Fruit fly (Drosophila melanogaster) whole organism, embryonic: ENCODE data around the gene CG32695.
A peak's percentile ranks its signal among the peaks of the same experiment; 100 is the strongest.

ENCODE experiments used
- Ada2b ChIP-seq: fragments of 200-800 bp; sonication (Bioruptor generic); IDR thresholded peaks from 2 replicates; pipeline ENCODE4 v1.3.6; 2022; ENCODE audit warnings: missing biosample characterization, missing genetic modification characterization
- Asciz ChIP-seq: fragments of 200-800 bp; sonication (Bioruptor generic); optimal IDR thresholded peaks from 2 replicates; lab custom pipeline; 2017; ENCODE audit warnings: missing biosample characterization, mild to moderate bottlenecking, missing genetic modification characterization, missing genetic modification reagents
- Bdp1 ChIP-seq: fragments of 200-800 bp; sonication (Bioruptor generic); optimal IDR thresholded peaks from 3 replicates; lab custom pipeline; 2016; ENCODE audit warnings: missing biosample characterization, missing genetic modification characterization
- CG10366 ChIP-seq: fragments of 200-800 bp; sonication (Bioruptor generic); IDR thresholded peaks from 2 replicates; pipeline ENCODE4 v1.3.6; 2022; ENCODE audit warnings: missing biosample characterization, missing genetic modification characterization
- CG10543 ChIP-seq: fragments of 200-800 bp; sonication (Bioruptor generic); optimal IDR thresholded peaks from 3 replicates; lab custom pipeline; 2017; ENCODE audit warnings: missing biosample characterization, mild to moderate bottlenecking, missing genetic modification characterization, moderate library complexity
- CG12659 ChIP-seq: fragments of 200-800 bp; sonication (Bioruptor generic); optimal IDR thresholded peaks from 3 replicates; lab custom pipeline; 2017; ENCODE audit warnings: mild to moderate bottlenecking, missing biosample characterization, missing genetic modification reagents, missing genetic modification characterization
- CG12942 ChIP-seq: fragments of 200-800 bp; sonication (Bioruptor generic); optimal IDR thresholded peaks from 3 replicates; lab custom pipeline; 2016; ENCODE audit warnings: missing biosample characterization, missing genetic modification characterization
- CG13424 ChIP-seq: fragments of 200-800 bp; sonication (Bioruptor generic); optimal IDR thresholded peaks from 2 replicates; lab custom pipeline; 2019; ENCODE audit warnings: missing biosample characterization, mild to moderate bottlenecking, missing genetic modification characterization, moderate library complexity
- CG15073 ChIP-seq: fragments of 200-800 bp; sonication (Bioruptor generic); optimal IDR thresholded peaks from 2 replicates; lab custom pipeline; 2016; ENCODE audit warnings: missing biosample characterization, missing genetic modification characterization
- CG17385 ChIP-seq: fragments of 200-800 bp; sonication (Bioruptor generic); optimal IDR thresholded peaks from 3 replicates; lab custom pipeline; 2018; ENCODE audit warnings: missing biosample characterization, mild to moderate bottlenecking, missing genetic modification characterization
- CG17829 ChIP-seq: fragments of 200-800 bp; optimal IDR thresholded peaks from 2 replicates; lab custom pipeline; 2019; ENCODE audit warnings: missing biosample characterization, mild to moderate bottlenecking, missing genetic modification characterization, moderate library complexity
- CG18619 ChIP-seq: fragments of 200-800 bp; sonication (Bioruptor generic); optimal IDR thresholded peaks from 3 replicates; lab custom pipeline; 2017; ENCODE audit warnings: missing biosample characterization, mild to moderate bottlenecking, missing genetic modification characterization
- CG32532 ChIP-seq: fragments of 200-800 bp; sonication (Bioruptor generic); IDR thresholded peaks from 2 replicates; pipeline ENCODE4 v1.3.6; 2022; ENCODE audit warnings: missing biosample characterization, missing genetic modification characterization
- CG42726 ChIP-seq: fragments of 200-800 bp; sonication (Bioruptor generic); IDR thresholded peaks from 2 replicates; pipeline ENCODE4 v1.3.6; 2022; ENCODE audit warnings: missing biosample characterization, missing genetic modification characterization; ENCODE audit not compliant: partially characterized antibody
- CG6813 ChIP-seq: fragments of 200-800 bp; sonication (Bioruptor generic); optimal IDR thresholded peaks from 2 replicates; lab custom pipeline; 2017; ENCODE audit warnings: missing biosample characterization, missing genetic modification characterization, mild to moderate bottlenecking, moderate library complexity, missing genetic modification reagents
- CG7839 ChIP-seq: fragments of 200-800 bp; sonication (Bioruptor generic); optimal IDR thresholded peaks from 3 replicates; lab custom pipeline; 2018; ENCODE audit warnings: missing biosample characterization, mild to moderate bottlenecking, missing genetic modification characterization, moderate library complexity
- CG8290 ChIP-seq, 3 experiments: fragments of 200-800 bp; sonication (Bioruptor generic); optimal IDR thresholded peaks; 2 replicates each; lab custom pipeline; 2016 to 2019; ENCODE audit warnings: missing biosample characterization in 3 of 3, missing genetic modification characterization in 3 of 3, mild to moderate bottlenecking in 2 of 3, moderate library complexity in 1 of 3
- CG8388 ChIP-seq: fragments of 200-800 bp; sonication (Bioruptor generic); optimal IDR thresholded peaks from 2 replicates; lab custom pipeline; 2019; ENCODE audit warnings: missing biosample characterization, mild to moderate bottlenecking, missing genetic modification characterization, moderate library complexity
- E2f1 ChIP-seq: fragments of 200-800 bp; sonication (Bioruptor generic); IDR thresholded peaks from 2 replicates; pipeline ENCODE4 v1.3.6; 2022; ENCODE audit warnings: missing biosample characterization, missing genetic modification characterization
- Fer2 ChIP-seq: fragments of 200-800 bp; sonication (Bioruptor generic); optimal IDR thresholded peaks from 2 replicates; lab custom pipeline; 2018; ENCODE audit warnings: missing biosample characterization, mild to moderate bottlenecking, missing genetic modification characterization, moderate library complexity
- Gug ChIP-seq: fragments of 200-800 bp; sonication (Bioruptor generic); IDR thresholded peaks from 4 replicates; pipeline ENCODE4 v1.3.6; 2022; ENCODE audit warnings: missing biosample characterization, missing genetic modification characterization
- Oaz ChIP-seq: fragments of 200-800 bp; sonication (Bioruptor generic); IDR thresholded peaks from 2 replicates; pipeline ENCODE4 v1.3.6; 2022; ENCODE audit warnings: missing biosample characterization, missing genetic modification characterization
- Rx ChIP-seq: fragments of 200-800 bp; sonication (Bioruptor generic); IDR thresholded peaks from 2 replicates; pipeline ENCODE4 v1.3.6; 2022; ENCODE audit warnings: missing biosample characterization, missing genetic modification characterization
- Scr ChIP-seq: fragments of 200-800 bp; sonication (Bioruptor generic); IDR thresholded peaks from 2 replicates; pipeline ENCODE4 v1.3.6; 2022; ENCODE audit warnings: missing biosample characterization, missing genetic modification characterization; ENCODE audit not compliant: partially characterized antibody
- ase ChIP-seq: fragments of 200-800 bp; sonication (Bioruptor generic); IDR thresholded peaks from 3 replicates; pipeline ENCODE4 v1.3.6; 2022; ENCODE audit warnings: missing biosample characterization, missing genetic modification characterization
- bab2 ChIP-seq: fragments of 200-800 bp; sonication (Bioruptor generic); optimal IDR thresholded peaks from 2 replicates; lab custom pipeline; 2016; ENCODE audit warnings: missing biosample characterization, missing genetic modification characterization
- ci ChIP-seq: fragments of 200-800 bp; sonication (Bioruptor generic); IDR thresholded peaks from 3 replicates; pipeline ENCODE4 v1.3.6; 2022; ENCODE audit warnings: missing biosample characterization, missing genetic modification characterization
- crp ChIP-seq, 2 experiments: fragments of 200-800 bp; sonication (Bioruptor generic); optimal IDR thresholded peaks; 2 replicates in 1 of 2; 3 replicates in 1 of 2; lab custom pipeline; 2017; ENCODE audit warnings: missing biosample characterization in 2 of 2, missing genetic modification characterization in 2 of 2, mild to moderate bottlenecking in 1 of 2, moderate library complexity in 1 of 2
- dmrt99B ChIP-seq: fragments of 200-800 bp; sonication (Bioruptor generic); optimal IDR thresholded peaks from 2 replicates; lab custom pipeline; 2018; ENCODE audit warnings: missing biosample characterization, mild to moderate bottlenecking, missing genetic modification characterization, moderate library complexity
- dysf ChIP-seq: fragments of 200-800 bp; sonication (Bioruptor generic); IDR thresholded peaks from 3 replicates; pipeline ENCODE4 v1.3.6; 2022; ENCODE audit warnings: missing biosample characterization, missing genetic modification characterization
- ems ChIP-seq: fragments of 200-800 bp; sonication (Bioruptor generic); optimal IDR thresholded peaks from 3 replicates; lab custom pipeline; 2016; ENCODE audit warnings: missing biosample characterization, missing genetic modification characterization
- eve ChIP-seq, 2 experiments: fragments of >200 bp; optimal IDR thresholded peaks; 2 replicates each; lab custom pipeline; 2017; ENCODE audit warnings: missing biosample characterization in 2 of 2, missing genetic modification characterization in 2 of 2
- fd3F ChIP-seq: fragments of 200-800 bp; sonication (Bioruptor generic); optimal IDR thresholded peaks from 2 replicates; lab custom pipeline; 2018; ENCODE audit warnings: missing biosample characterization, mild to moderate bottlenecking, missing genetic modification characterization, moderate library complexity
- fu2 ChIP-seq: fragments of 200-800 bp; sonication (Bioruptor generic); optimal IDR thresholded peaks from 2 replicates; lab custom pipeline; 2016; ENCODE audit warnings: missing biosample characterization, missing genetic modification characterization
- gem ChIP-seq: fragments of 200-800 bp; sonication (Bioruptor generic); optimal IDR thresholded peaks from 2 replicates; lab custom pipeline; 2019; ENCODE audit warnings: missing biosample characterization, mild to moderate bottlenecking, missing genetic modification characterization, moderate library complexity
- grau ChIP-seq: fragments of 200-800 bp; optimal IDR thresholded peaks from 3 replicates; lab custom pipeline; 2019; ENCODE audit warnings: missing biosample characterization, mild to moderate bottlenecking, missing genetic modification characterization, moderate library complexity
- ham ChIP-seq: fragments of 200-800 bp; sonication (Bioruptor generic); IDR thresholded peaks from 2 replicates; pipeline ENCODE4 v1.3.6; 2022; ENCODE audit warnings: missing biosample characterization, missing genetic modification characterization
- her ChIP-seq: fragments of 200-800 bp; sonication (Bioruptor generic); optimal IDR thresholded peaks from 2 replicates; lab custom pipeline; 2016; ENCODE audit warnings: missing biosample characterization, missing genetic modification characterization
- insv ChIP-seq, 2 experiments: fragments of 200-800 bp; sonication (Bioruptor generic); optimal IDR thresholded peaks; 3 replicates each; lab custom pipeline; 2016 to 2018; ENCODE audit warnings: missing biosample characterization in 2 of 2, missing genetic modification characterization in 2 of 2
- lmd ChIP-seq: fragments of 200-800 bp; sonication (Bioruptor generic); IDR thresholded peaks from 2 replicates; pipeline ENCODE4 v1.3.6; 2022; ENCODE audit warnings: missing biosample characterization, missing genetic modification characterization
- otp ChIP-seq: fragments of 200-800 bp; sonication (Bioruptor generic); IDR thresholded peaks from 3 replicates; pipeline ENCODE4, ENCODE4 v1.3.6; 2022; ENCODE audit warnings: missing biosample characterization, missing genetic modification characterization
- peb ChIP-seq: fragments of 200-800 bp; sonication (Bioruptor generic); IDR thresholded peaks from 2 replicates; pipeline ENCODE4 v1.3.6; 2022; ENCODE audit warnings: missing biosample characterization, missing genetic modification characterization
- prd ChIP-seq, 3 experiments: fragments of >200 bp in 2 of 3; fragments of 200-800 bp in 1 of 3; sonication (Bioruptor generic) in 1 of 3; optimal IDR thresholded peaks in 2 of 3; IDR thresholded peaks in 1 of 3; 2 replicates in 2 of 3; 3 replicates in 1 of 3; pipeline versions ENCODE4 v1.3.6 to Lab custom; 2017 to 2022; ENCODE audit warnings: missing biosample characterization in 1 of 3, missing genetic modification characterization in 1 of 3
- row ChIP-seq: fragments of 200-800 bp; sonication (Bioruptor generic); IDR thresholded peaks from 3 replicates; pipeline ENCODE4 v1.3.6; 2022; ENCODE audit warnings: missing biosample characterization, missing genetic modification characterization
- shn ChIP-seq: fragments of 200-800 bp; sonication (Bioruptor generic); optimal IDR thresholded peaks from 3 replicates; lab custom pipeline; 2016; ENCODE audit warnings: missing biosample characterization, missing genetic modification characterization
- sisA ChIP-seq: fragments of 200-800 bp; sonication (Bioruptor generic); IDR thresholded peaks from 2 replicates; pipeline ENCODE4 v1.3.6; 2022; ENCODE audit warnings: missing biosample characterization, missing genetic modification characterization
- sob ChIP-seq: fragments of 200-800 bp; sonication (Bioruptor generic); IDR thresholded peaks from 2 replicates; pipeline ENCODE4 v1.3.6; 2022; ENCODE audit warnings: missing biosample characterization, missing genetic modification characterization
- sr ChIP-seq: fragments of 200-800 bp; sonication (Bioruptor generic); IDR thresholded peaks from 3 replicates; pipeline ENCODE4 v1.3.6; 2022; ENCODE audit warnings: missing biosample characterization, missing genetic modification characterization
- ttk ChIP-seq: fragments of 200-800 bp; sonication (Bioruptor generic); IDR thresholded peaks from 2 replicates; pipeline ENCODE4 v2.1.2; 2022; ENCODE audit warnings: missing biosample characterization, missing genetic modification characterization

Gene CG32695

dm6 chrX:9909384-9909783, 35.5 kb upstream of the CG32695 start (continued):
- TF ChIP-seq E2f1, result peak; percentile 9; the same call in 1 of the 2 replicates
- peak; percentile 44 for TF ChIP-seq sisA (GFP tag; lab: Robert Waterston, UW)
- no peak for TF ChIP-seq gem (tag; lab: Kevin White, UChicago)
- TF ChIP-seq CG15073 (GFP tag; lab: Kevin White, UChicago), result no peak
- no peak for TF ChIP-seq peb (GFP tag; lab: Robert Waterston, UW)
- no peak for TF ChIP-seq ham (GFP tag; lab: Robert Waterston, UW)
- peak; percentile 43; the same call in 1 of the 2 replicates for TF ChIP-seq lmd (GFP tag; lab: Robert Waterston, UW)
- peak; percentile 36; the same call in 1 of the 3 replicates for TF ChIP-seq dysf (GFP tag; lab: Robert Waterston, UW)
- TF ChIP-seq bab2 (GFP tag; lab: Kevin White, UChicago), result no peak
- TF ChIP-seq CG8290 (GFP tag; optimal IDR thresholded peaks at IDR 0.05; lab: Kevin White, UChicago), result no peak
- TF ChIP-seq CG8290 (tag; optimal IDR thresholded peaks at IDR 0.05; lab: Kevin White, UChicago), result peak in 1 of 2 experiments; percentile 41
- 0 out of 2 replicates have a peak, but pooled peaks have one; percentile 15 for TF ChIP-seq Rx (GFP tag; lab: Robert Waterston, UW)
- peak; percentile 29; the same call in 1 of the 3 replicates for TF ChIP-seq row
- TF ChIP-seq Oaz (GFP tag; lab: Robert Waterston, UW), result peak; percentile 52; the same call in 1 of the 2 replicates
- no peak for TF ChIP-seq grau
- no peak for TF ChIP-seq her
- no peak for TF ChIP-seq CG42726
- peak; percentile 19; the same call in 1 of the 2 replicates for TF ChIP-seq CG32532 (GFP tag; lab: Robert Waterston, UW)
- peak in 1 of 2 experiments; percentile 13 for TF ChIP-seq crp (GFP tag; optimal IDR thresholded peaks at IDR 0.05; lab: Kevin White, UChicago)
- TF ChIP-seq sob, result no peak
- peak; percentile 43; the same call in 1 of the 3 replicates for TF ChIP-seq ci (GFP tag; lab: Robert Waterston, UW)
- TF ChIP-seq CG10366 (GFP tag; lab: Robert Waterston, UW), result peak; percentile 13; the same call in 1 of the 2 replicates
- TF ChIP-seq Gug (GFP tag; lab: Robert Waterston, UW), result peak; percentile 50; the same call in 2 of the 4 replicates
- no peak for TF ChIP-seq Scr (GFP tag; lab: Robert Waterston, UW)
- no peak for TF ChIP-seq shn (GFP tag; lab: Kevin White, UChicago)
- no peak for TF ChIP-seq prd (optimal IDR thresholded peaks at IDR 0.05; lab: Kevin White, UChicago)
- peak; percentile 34; the same call in 1 of the 3 replicates for TF ChIP-seq prd (GFP tag; IDR thresholded peaks at IDR 0.05; lab: Robert Waterston, UW)
- TF ChIP-seq Ada2b, result peak; percentile 37; the same call in 1 of the 2 replicates

- TF ChIP-seq fu2 (no peak), sr (no peak), otp (GFP tag; lab: Robert Waterston, UW) (no peak), CG6813 (GFP tag; lab: Kevin White, UChicago) (peak; percentile 26), Fer2 (tag; lab: Kevin White, UChicago) (no peak), ase (GFP tag; lab: Robert Waterston, UW) (no peak), dmrt99B (tag; lab: Kevin White, UChicago) (peak; percentile 78), CG17829 (tag; lab: Kevin White, UChicago) (peak; percentile 74), CG13424 (tag; lab: Kevin White, UChicago) (peak; percentile 81), CG12942 (GFP tag; lab: Kevin White, UChicago) (no peak), CG7839 (tag; lab: Kevin White, UChicago) (peak; percentile 75), ems (no peak), eve (GFP tag; optimal IDR thresholded peaks at IDR 0.05; lab: Kevin White, UChicago) (no peak), CG12659 (GFP tag; lab: Kevin White, UChicago) (peak; percentile 46), CG17385 (peak; percentile 47), CG32532 (GFP tag; lab: Robert Waterston, UW) (no peak), CG10543 (peak; percentile 14), ttk (GFP tag; lab: Robert Waterston, UW) (0 out of 2 replicates have a peak, but pooled peaks have one; percentile 32), fd3F (peak; percentile 8), Bdp1 (GFP tag; lab: Kevin White, UChicago) (no peak), CG18619 (GFP tag; lab: Kevin White, UChicago) (peak; percentile 48), Asciz (GFP tag; lab: Kevin White, UChicago) (peak; percentile 51), insv (GFP tag; optimal IDR thresholded peaks at IDR 0.05; lab: Kevin White, UChicago) (no peak), CG8388 (GFP tag; lab: Kevin White, UChicago) (peak; percentile 28)
These were observed 25.8 kb upstream of the CG32695 start, which contains the start of gene CG15249 for dm6 chrX:9899535-9900179. CG15249 (minus strand) TSS chrX:9899585.
